Fruit fly (Drosophila melanogaster) whole organism, embryonic: ENCODE results near the gene CG10863.

ENCODE experiments used
- Atf-2 ChIP-seq: fragments of 200-800 bp; sonication (Bioruptor generic); optimal IDR thresholded peaks from 2 replicates; lab custom pipeline; 2016; ENCODE audit warnings: missing biosample characterization, missing genetic modification characterization
- B-H1 ChIP-seq: fragments of 200-800 bp; sonication (Bioruptor generic); IDR thresholded peaks from 3 replicates; pipeline ENCODE4 v1.3.6; 2022; ENCODE audit warnings: missing biosample characterization, missing genetic modification characterization
- BEAF-32 ChIP-seq: fragments of 200-800 bp; sonication (Bioruptor generic); optimal IDR thresholded peaks from 3 replicates; lab custom pipeline; 2017; ENCODE audit warnings: missing biosample characterization, missing genetic modification characterization, mild to moderate bottlenecking, moderate library complexity, missing genetic modification reagents
- Bgb ChIP-seq: fragments of 200-800 bp; sonication (Bioruptor generic); IDR thresholded peaks from 2 replicates; pipeline ENCODE4 v1.3.6; 2022; ENCODE audit warnings: missing biosample characterization, missing genetic modification characterization; ENCODE audit not compliant: partially characterized antibody
- CG12155 ChIP-seq: fragments of 200-800 bp; sonication (Bioruptor generic); optimal IDR thresholded peaks from 3 replicates; lab custom pipeline; 2016; ENCODE audit warnings: missing biosample characterization, missing genetic modification characterization
- CG12219 ChIP-seq: fragments of 200-800 bp; sonication (Bioruptor generic); optimal IDR thresholded peaks from 3 replicates; lab custom pipeline; 2018; ENCODE audit warnings: missing biosample characterization, mild to moderate bottlenecking, missing genetic modification characterization
- CG1233 ChIP-seq: fragments of 200-800 bp; sonication (Bioruptor generic); optimal IDR thresholded peaks from 4 replicates; lab custom pipeline; 2018; ENCODE audit warnings: missing biosample characterization, mild to moderate bottlenecking, missing genetic modification characterization
- CG12391 ChIP-seq: fragments of 200-800 bp; sonication (Bioruptor generic); optimal IDR thresholded peaks from 3 replicates; lab custom pipeline; 2018; ENCODE audit warnings: missing biosample characterization, mild to moderate bottlenecking, missing genetic modification characterization, moderate library complexity
- CG12659 ChIP-seq: fragments of 200-800 bp; sonication (Bioruptor generic); optimal IDR thresholded peaks from 3 replicates; lab custom pipeline; 2017; ENCODE audit warnings: mild to moderate bottlenecking, missing biosample characterization, missing genetic modification reagents, missing genetic modification characterization
- CG17186 ChIP-seq: fragments of 200-800 bp; sonication (Bioruptor generic); optimal IDR thresholded peaks from 3 replicates; lab custom pipeline; 2017; ENCODE audit warnings: missing biosample characterization, missing genetic modification reagents, missing genetic modification characterization
- CG33213 ChIP-seq: fragments of 200-800 bp; sonication (Bioruptor generic); optimal IDR thresholded peaks from 3 replicates; lab custom pipeline; 2016; ENCODE audit warnings: missing biosample characterization, missing genetic modification characterization
- CG3726 ChIP-seq: fragments of 200-800 bp; sonication (Bioruptor generic); IDR thresholded peaks from 3 replicates; pipeline ENCODE4, ENCODE4 v1.3.6; 2022; ENCODE audit warnings: missing biosample characterization, missing genetic modification characterization
- CG3995 ChIP-seq: fragments of 200-800 bp; sonication (Bioruptor generic); optimal IDR thresholded peaks from 3 replicates; lab custom pipeline; 2016; ENCODE audit warnings: missing biosample characterization, missing genetic modification characterization
- CG7357 ChIP-seq: fragments of 200-800 bp; sonication (Bioruptor generic); IDR thresholded peaks from 3 replicates; pipeline ENCODE4 v1.3.6; 2022; ENCODE audit warnings: missing biosample characterization, missing genetic modification characterization
- CG8089 ChIP-seq: fragments of 200-800 bp; sonication (Bioruptor generic); optimal IDR thresholded peaks from 3 replicates; lab custom pipeline; 2016; ENCODE audit warnings: missing biosample characterization, missing genetic modification characterization
- CG8290 ChIP-seq, 3 experiments: fragments of 200-800 bp; sonication (Bioruptor generic); optimal IDR thresholded peaks; 2 replicates each; lab custom pipeline; 2016 to 2019; ENCODE audit warnings: missing biosample characterization in 3 of 3, missing genetic modification characterization in 3 of 3, mild to moderate bottlenecking in 2 of 3, moderate library complexity in 1 of 3
- CG8388 ChIP-seq: fragments of 200-800 bp; sonication (Bioruptor generic); optimal IDR thresholded peaks from 2 replicates; lab custom pipeline; 2019; ENCODE audit warnings: missing biosample characterization, mild to moderate bottlenecking, missing genetic modification characterization, moderate library complexity
- CG8478 ChIP-seq: fragments of >200 bp; optimal IDR thresholded peaks from 2 replicates; lab custom pipeline; 2018
- CG8944 ChIP-seq: fragments of 200-800 bp; sonication (Bioruptor generic); optimal IDR thresholded peaks from 3 replicates; lab custom pipeline; 2016; ENCODE audit warnings: missing biosample characterization, missing genetic modification characterization
- Dad ChIP-seq: fragments of 200-800 bp; sonication (Bioruptor generic); optimal IDR thresholded peaks from 3 replicates; lab custom pipeline; 2016; ENCODE audit warnings: missing biosample characterization, missing genetic modification characterization
- Dip2 ChIP-seq: fragments of 200-800 bp; sonication (Bioruptor generic); IDR thresholded peaks from 2 replicates; pipeline ENCODE4 v1.3.6; 2022; ENCODE audit warnings: missing biosample characterization, missing genetic modification characterization
- Gug ChIP-seq: fragments of 200-800 bp; sonication (Bioruptor generic); IDR thresholded peaks from 4 replicates; pipeline ENCODE4 v1.3.6; 2022; ENCODE audit warnings: missing biosample characterization, missing genetic modification characterization
- HHEX ChIP-seq: fragments of 200-800 bp; sonication (Bioruptor generic); optimal IDR thresholded peaks from 3 replicates; lab custom pipeline; 2017; ENCODE audit warnings: missing biosample characterization, mild to moderate bottlenecking, missing genetic modification characterization, missing genetic modification reagents
- Hr3 ChIP-seq: fragments of 200-800 bp; sonication (Bioruptor generic); optimal IDR thresholded peaks from 3 replicates; lab custom pipeline; 2016; ENCODE audit warnings: missing biosample characterization, missing genetic modification characterization
- Hsf ChIP-seq: fragments of 200-800 bp; sonication (Bioruptor generic); optimal IDR thresholded peaks from 3 replicates; lab custom pipeline; 2016; ENCODE audit warnings: missing biosample characterization, missing genetic modification characterization
- Jarid2 ChIP-seq: fragments of 200-800 bp; sonication (Bioruptor generic); optimal IDR thresholded peaks from 3 replicates; lab custom pipeline; 2017; ENCODE audit warnings: mild to moderate bottlenecking, missing biosample characterization, missing genetic modification reagents, missing genetic modification characterization
- Lim3 ChIP-seq: fragments of 200-800 bp; sonication (Bioruptor generic); IDR thresholded peaks from 2 replicates; pipeline ENCODE4 v1.3.6; 2022; ENCODE audit warnings: missing biosample characterization, missing genetic modification characterization
- MESR4 ChIP-seq: fragments of 200-800 bp; sonication (Bioruptor generic); optimal IDR thresholded peaks from 2 replicates; lab custom pipeline; 2018; ENCODE audit warnings: missing biosample characterization, mild to moderate bottlenecking, missing genetic modification characterization, moderate library complexity
- Nf-YC ChIP-seq: fragments of 200-800 bp; optimal IDR thresholded peaks from 3 replicates; lab custom pipeline; 2019; ENCODE audit warnings: missing biosample characterization, mild to moderate bottlenecking, missing genetic modification characterization, moderate library complexity
- Scr ChIP-seq: fragments of 200-800 bp; sonication (Bioruptor generic); IDR thresholded peaks from 2 replicates; pipeline ENCODE4 v1.3.6; 2022; ENCODE audit warnings: missing biosample characterization, missing genetic modification characterization; ENCODE audit not compliant: partially characterized antibody
- Spps ChIP-seq: fragments of 200-800 bp; sonication (Bioruptor generic); optimal IDR thresholded peaks from 2 replicates; lab custom pipeline; 2018; ENCODE audit warnings: missing biosample characterization, mild to moderate bottlenecking, missing genetic modification characterization
- al ChIP-seq: fragments of 200-800 bp; sonication (Bioruptor generic); IDR thresholded peaks from 2 replicates; pipeline ENCODE4 v1.3.6; 2022; ENCODE audit warnings: missing biosample characterization, missing genetic modification characterization
- bcd ChIP-seq: fragments of 200-800 bp; sonication (Bioruptor generic); optimal IDR thresholded peaks from 2 replicates; lab custom pipeline; 2017; ENCODE audit warnings: missing biosample characterization, mild to moderate bottlenecking, missing genetic modification characterization
- crc ChIP-seq: fragments of 200-800 bp; sonication (Bioruptor generic); optimal IDR thresholded peaks from 2 replicates; lab custom pipeline; 2016; ENCODE audit warnings: missing biosample characterization, missing genetic modification characterization
- dmrt99B ChIP-seq: fragments of 200-800 bp; sonication (Bioruptor generic); optimal IDR thresholded peaks from 2 replicates; lab custom pipeline; 2018; ENCODE audit warnings: missing biosample characterization, mild to moderate bottlenecking, missing genetic modification characterization, moderate library complexity
- en ChIP-seq: fragments of 200-800 bp; sonication (Bioruptor generic); optimal IDR thresholded peaks from 2 replicates; lab custom pipeline; 2016; ENCODE audit warnings: missing biosample characterization, missing genetic modification characterization
- grn ChIP-seq: fragments of 200-800 bp; sonication (Bioruptor generic); optimal IDR thresholded peaks from 3 replicates; lab custom pipeline; 2017; ENCODE audit warnings: missing biosample characterization, missing genetic modification characterization
- ham ChIP-seq: fragments of 200-800 bp; sonication (Bioruptor generic); IDR thresholded peaks from 2 replicates; pipeline ENCODE4 v1.3.6; 2022; ENCODE audit warnings: missing biosample characterization, missing genetic modification characterization
- kah ChIP-seq: fragments of 200-800 bp; sonication (Bioruptor generic); optimal IDR thresholded peaks from 2 replicates; lab custom pipeline; 2018; ENCODE audit warnings: missing biosample characterization, mild to moderate bottlenecking, missing genetic modification characterization
- kay ChIP-seq: fragments of 200-800 bp; sonication (Bioruptor generic); optimal IDR thresholded peaks from 2 replicates; lab custom pipeline; 2016; ENCODE audit warnings: missing biosample characterization, missing genetic modification characterization
- lmd ChIP-seq: fragments of 200-800 bp; sonication (Bioruptor generic); IDR thresholded peaks from 2 replicates; pipeline ENCODE4 v1.3.6; 2022; ENCODE audit warnings: missing biosample characterization, missing genetic modification characterization
- lov ChIP-seq, 2 experiments: fragments of 200-800 bp in 1 of 2; fragments of >200 bp in 1 of 2; sonication (Bioruptor generic) in 1 of 2; IDR thresholded peaks in 1 of 2; optimal IDR thresholded peaks in 1 of 2; 2 replicates in 1 of 2; 3 replicates in 1 of 2; pipeline versions ENCODE4 v1.3.6 to Lab custom; 2017 to 2022; ENCODE audit warnings: missing biosample characterization in 1 of 2, missing genetic modification characterization in 1 of 2
- odd ChIP-seq: fragments of 200-800 bp; sonication (Bioruptor generic); optimal IDR thresholded peaks from 2 replicates; lab custom pipeline; 2017; ENCODE audit warnings: missing biosample characterization, mild to moderate bottlenecking, missing genetic modification characterization
- onecut ChIP-seq: fragments of 200-800 bp; sonication (Bioruptor generic); IDR thresholded peaks from 2 replicates; pipeline ENCODE4 v1.3.6; 2022; ENCODE audit warnings: missing biosample characterization, missing genetic modification characterization
- pho ChIP-seq: fragments of 200-800 bp; sonication (Bioruptor generic); optimal IDR thresholded peaks from 2 replicates; lab custom pipeline; 2016; ENCODE audit warnings: missing biosample characterization, missing genetic modification characterization
- sc ChIP-seq, 3 experiments: fragments of >200 bp in 2 of 3; fragments of 200-800 bp in 1 of 3; sonication (Bioruptor generic) in 1 of 3; optimal IDR thresholded peaks; 2 replicates in 2 of 3; 3 replicates in 1 of 3; lab custom pipeline; 2017; ENCODE audit warnings: mild to moderate bottlenecking in 1 of 3, missing biosample characterization in 1 of 3, missing genetic modification characterization in 1 of 3, missing genetic modification reagents in 1 of 3
- tgo ChIP-seq: fragments of 200-800 bp; sonication (Bioruptor generic); IDR thresholded peaks from 3 replicates; pipeline ENCODE4 v1.3.6; 2022; ENCODE audit warnings: missing biosample characterization, missing genetic modification characterization
- trem ChIP-seq: fragments of 200-800 bp; optimal IDR thresholded peaks from 3 replicates; lab custom pipeline; 2019; ENCODE audit warnings: missing biosample characterization, mild to moderate bottlenecking, missing genetic modification characterization, moderate library complexity
- tx ChIP-seq: fragments of 200-800 bp; sonication (Bioruptor generic); optimal IDR thresholded peaks from 2 replicates; lab custom pipeline; 2016; ENCODE audit warnings: missing biosample characterization, missing genetic modification characterization
- wor ChIP-seq: fragments of 200-800 bp; sonication (Bioruptor generic); IDR thresholded peaks from 2 replicates; pipeline ENCODE4 v1.3.6; 2022; ENCODE audit warnings: missing biosample characterization, missing genetic modification characterization

The CG10863 gene

DNA sequence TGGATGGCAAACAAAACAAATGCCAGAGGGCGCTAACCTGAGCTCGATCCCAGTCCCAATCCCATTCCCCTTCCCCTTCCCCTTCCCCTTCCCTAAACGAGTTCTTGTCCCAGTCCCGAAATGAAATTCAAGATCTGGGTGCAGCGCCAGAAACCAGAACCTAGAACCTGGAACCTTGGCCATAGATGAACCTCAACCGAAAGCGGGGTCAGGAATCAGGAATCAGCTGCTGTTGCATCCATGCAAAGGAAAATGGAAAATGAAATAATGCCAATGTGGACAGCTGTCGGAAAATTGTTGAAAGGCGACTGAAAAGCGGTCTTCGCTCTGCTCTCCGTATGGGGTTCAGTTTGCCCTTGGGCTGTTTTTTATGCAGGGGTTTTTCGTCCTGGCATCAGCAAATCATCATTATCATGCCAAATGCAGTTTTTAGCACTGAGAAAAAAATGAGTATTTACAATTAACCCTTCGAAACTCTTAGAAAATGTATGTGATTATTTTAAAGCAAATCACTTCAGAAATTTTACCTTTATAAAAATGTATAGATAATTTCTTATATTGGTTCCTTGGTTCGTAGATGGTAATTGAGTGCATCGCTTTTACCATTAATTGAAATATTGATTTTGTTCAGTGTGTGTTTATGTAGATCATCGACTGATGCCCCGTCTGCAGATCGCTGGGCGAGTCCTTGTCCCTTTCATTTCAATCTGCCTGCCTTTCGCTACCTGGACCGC is 35.5 kb upstream of the CG10863 start (continued):
- no peak for TF ChIP-seq B-H1 (GFP tag; lab: Robert Waterston, UW)
- no peak for TF ChIP-seq Gug
- no peak for TF ChIP-seq CG12219 (GFP tag; lab: Kevin White, UChicago)
- no peak for TF ChIP-seq Bgb (GFP tag; lab: Robert Waterston, UW)
- TF ChIP-seq en (GFP tag; lab: Kevin White, UChicago) = no peak
- no peak for TF ChIP-seq BEAF-32
- TF ChIP-seq al (GFP tag; lab: Robert Waterston, UW) = no peak
- no peak for TF ChIP-seq CG12155 (GFP tag; lab: Kevin White, UChicago)
- no peak for TF ChIP-seq bcd (GFP tag; lab: Kevin White, UChicago)
- TF ChIP-seq Scr = no peak
- no peak for TF ChIP-seq wor (GFP tag; lab: Robert Waterston, UW)
- no peak for TF ChIP-seq CG33213 (GFP tag; lab: Kevin White, UChicago)
- no peak for TF ChIP-seq Hsf
- TF ChIP-seq HHEX = no peak
- no peak for TF ChIP-seq dmrt99B (tag; lab: Kevin White, UChicago)
- TF ChIP-seq Lim3 (GFP tag; lab: Robert Waterston, UW) = no peak
- TF ChIP-seq CG3995 (GFP tag; lab: Kevin White, UChicago) = no peak
- TF ChIP-seq crc (GFP tag; lab: Kevin White, UChicago) = no peak
- TF ChIP-seq CG7357 (GFP tag; lab: Robert Waterston, UW) = no peak
- no peak for TF ChIP-seq CG17186 (GFP tag; lab: Kevin White, UChicago)
- TF ChIP-seq ham (GFP tag; lab: Robert Waterston, UW) = no peak
- TF ChIP-seq odd (GFP tag; lab: Kevin White, UChicago) = no peak
- TF ChIP-seq Hr3 = no peak
- TF ChIP-seq onecut (GFP tag; lab: Robert Waterston, UW) = no peak
- TF ChIP-seq CG8478 = no peak
- no peak for TF ChIP-seq Spps (tag; lab: Kevin White, UChicago)
- no peak for TF ChIP-seq lmd
- TF ChIP-seq Dad (GFP tag; lab: Kevin White, UChicago) = no peak
- TF ChIP-seq Dip2 (GFP tag; lab: Robert Waterston, UW) = no peak
- no peak for TF ChIP-seq pho (GFP tag; lab: Kevin White, UChicago)
- TF ChIP-seq kay (GFP tag; lab: Kevin White, UChicago) = no peak
- no peak for TF ChIP-seq Jarid2 (GFP tag; lab: Kevin White, UChicago)
- no peak for TF ChIP-seq CG1233 (GFP tag; lab: Kevin White, UChicago)
- TF ChIP-seq CG12659 (GFP tag; lab: Kevin White, UChicago) = no peak
- TF ChIP-seq CG3726 (GFP tag; lab: Robert Waterston, UW) = no peak
- no peak for TF ChIP-seq sc (optimal IDR thresholded peaks at IDR 0.05; lab: Kevin White, UChicago)
- TF ChIP-seq sc (GFP tag; optimal IDR thresholded peaks at IDR 0.05; lab: Kevin White, UChicago) = peak; percentile 22
- TF ChIP-seq CG8290 (GFP tag; optimal IDR thresholded peaks at IDR 0.05; lab: Kevin White, UChicago) = no peak
- no peak for TF ChIP-seq CG8290 (tag; optimal IDR thresholded peaks at IDR 0.05; lab: Kevin White, UChicago)
- no peak for TF ChIP-seq kah (GFP tag; lab: Kevin White, UChicago)
- no peak for TF ChIP-seq Nf-YC (tag; lab: Kevin White, UChicago)
- TF ChIP-seq lov (optimal IDR thresholded peaks at IDR 0.05; lab: Kevin White, UChicago) = no peak
- 0 out of 3 replicates have a peak, but pooled peaks have one; percentile 14 for TF ChIP-seq lov (GFP tag; IDR thresholded peaks at IDR 0.05; lab: Robert Waterston, UW)
- TF ChIP-seq tx = no peak
- no peak for TF ChIP-seq CG8089 (GFP tag; lab: Kevin White, UChicago)
- TF ChIP-seq grn (GFP tag; lab: Kevin White, UChicago) = no peak
- no peak for TF ChIP-seq CG8944
- TF ChIP-seq MESR4 (GFP tag; lab: Kevin White, UChicago) = no peak
- peak; percentile 58 for TF ChIP-seq trem (tag; lab: Kevin White, UChicago)
- TF ChIP-seq CG12391 (tag; lab: Kevin White, UChicago) = peak; percentile 64
- TF ChIP-seq tgo (GFP tag; lab: Robert Waterston, UW) = no peak
- peak; percentile 33 for TF ChIP-seq CG8388 (GFP tag; lab: Kevin White, UChicago)
- no peak for TF ChIP-seq Atf-2 (GFP tag; lab: Kevin White, UChicago)
